Fruit fly (Drosophila melanogaster) whole organism, embryonic: ENCODE measurements around the gene CG18661.

ENCODE experiments used
- Blimp-1 ChIP-seq: fragments of 200-800 bp; sonication (Bioruptor generic); optimal IDR thresholded peaks from 3 replicates; lab custom pipeline; 2018; ENCODE audit warnings: missing biosample characterization, missing genetic modification characterization, mild to moderate bottlenecking, moderate library complexity, missing genetic modification reagents
- CG10147 ChIP-seq: fragments of 200-800 bp; sonication (Bioruptor generic); optimal IDR thresholded peaks from 2 replicates; lab custom pipeline; 2019; ENCODE audit warnings: missing biosample characterization, mild to moderate bottlenecking, missing genetic modification characterization, moderate library complexity
- CG34376 ChIP-seq: fragments of 200-800 bp; sonication (Bioruptor generic); optimal IDR thresholded peaks from 2 replicates; lab custom pipeline; 2018; ENCODE audit warnings: missing biosample characterization, mild to moderate bottlenecking, missing genetic modification characterization
- az2 ChIP-seq: fragments of 200-800 bp; sonication (Bioruptor generic); optimal IDR thresholded peaks from 3 replicates; lab custom pipeline; 2016; ENCODE audit warnings: missing biosample characterization, missing genetic modification characterization
- chn ChIP-seq: fragments of 200-800 bp; sonication (Bioruptor generic); optimal IDR thresholded peaks from 2 replicates; lab custom pipeline; 2016; ENCODE audit warnings: missing biosample characterization, missing genetic modification characterization

DNA sequence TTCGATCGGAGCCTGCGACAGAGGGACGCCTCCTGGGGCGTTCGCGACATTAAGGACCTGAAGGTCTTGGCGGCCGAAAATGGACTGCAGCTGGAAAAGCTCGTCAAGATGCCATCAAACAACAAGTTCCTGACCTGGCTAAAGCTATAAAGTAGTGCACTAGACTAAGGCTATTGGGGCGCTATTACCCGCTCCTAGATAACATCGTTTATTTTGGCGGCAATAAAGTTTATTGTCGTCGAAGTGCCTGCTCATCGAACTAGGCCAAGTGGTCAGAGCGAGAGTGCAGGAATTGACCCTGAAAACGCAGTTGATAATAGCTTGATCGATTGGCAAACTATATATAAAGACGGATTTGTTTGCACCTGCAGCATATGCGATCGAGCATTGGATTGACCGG is 832 bp downstream of the CG18661 start, which contains the start of gene Try29F:
- no peak for TF ChIP-seq CG34376 (GFP tag; lab: Kevin White, UChicago)
- no peak for TF ChIP-seq CG10147 (GFP tag; lab: Kevin White, UChicago)
- no peak for TF ChIP-seq chn (GFP tag; lab: Kevin White, UChicago)
- TF ChIP-seq Blimp-1 (GFP tag; lab: Kevin White, UChicago) = no peak
- no peak for TF ChIP-seq az2 (GFP tag; lab: Kevin White, UChicago)
